Fruit fly (Drosophila melanogaster) whole organism, wandering third instar larva: ENCODE data around the gene CG32755.

ENCODE experiments used
- CG32264 ChIP-seq: fragments of 200-800 bp; sonication (Bioruptor generic); optimal IDR thresholded peaks from 2 replicates; lab custom pipeline; 2016; ENCODE audit warnings: missing biosample characterization, missing genetic modification characterization
- GATAd ChIP-seq: sonication (Bioruptor generic); optimal IDR thresholded peaks from 2 replicates; lab custom pipeline; 2016; ENCODE audit warnings: missing biosample characterization, missing genetic modification characterization
- HLH106 ChIP-seq: fragments of 200-800 bp; optimal IDR thresholded peaks from 3 replicates; lab custom pipeline; 2019; ENCODE audit warnings: missing biosample characterization, mild to moderate bottlenecking, missing genetic modification characterization, moderate library complexity
- Hnf4 ChIP-seq: fragments of 200-800 bp; sonication (Bioruptor generic); optimal IDR thresholded peaks from 2 replicates; lab custom pipeline; 2016; ENCODE audit warnings: missing biosample characterization, mild to moderate bottlenecking, missing genetic modification characterization
- Hr83 ChIP-seq: fragments of 200-300 bp; sonication (Bioruptor generic); optimal IDR thresholded peaks from 2 replicates; lab custom pipeline; 2016; ENCODE audit warnings: missing biosample characterization, mild to moderate bottlenecking, missing genetic modification characterization, moderate library complexity; ENCODE audit not compliant: poor library complexity, severe bottlenecking
- Jra ChIP-seq: sonication (Bioruptor generic); optimal IDR thresholded peaks from 2 replicates; lab custom pipeline; 2016; ENCODE audit warnings: missing biosample characterization, missing genetic modification characterization
- Myc ChIP-seq: fragments of >200 bp; optimal IDR thresholded peaks from 2 replicates; lab custom pipeline; 2017
- OdsH ChIP-seq: fragments of 200-800 bp; sonication (Bioruptor generic); optimal IDR thresholded peaks from 2 replicates; lab custom pipeline; 2016; ENCODE audit warnings: missing biosample characterization, mild to moderate bottlenecking, missing genetic modification characterization
- Sp1 ChIP-seq: fragments of 200-800 bp; sonication (Bioruptor generic); optimal IDR thresholded peaks from 3 replicates; lab custom pipeline; 2019; ENCODE audit warnings: missing biosample characterization, mild to moderate bottlenecking, missing genetic modification characterization, moderate library complexity
- brk ChIP-seq: fragments of 200-800 bp; sonication (Bioruptor generic); optimal IDR thresholded peaks from 2 replicates; lab custom pipeline; 2016; ENCODE audit warnings: missing biosample characterization, mild to moderate bottlenecking, missing genetic modification characterization
- foxo ChIP-seq, 2 experiments: fragments of 200-800 bp; sonication (Bioruptor generic); optimal IDR thresholded peaks; 2 replicates in 1 of 2; 3 replicates in 1 of 2; lab custom pipeline; 2016 to 2017; ENCODE audit warnings: missing biosample characterization in 2 of 2, missing genetic modification characterization in 2 of 2
- h ChIP-seq: fragments of 200-800 bp; sonication (Bioruptor generic); optimal IDR thresholded peaks from 3 replicates; lab custom pipeline; 2016; ENCODE audit warnings: missing biosample characterization, mild to moderate bottlenecking, missing genetic modification characterization
- psq ChIP-seq: fragments of 200-800 bp; sonication (Bioruptor generic); optimal IDR thresholded peaks from 3 replicates; lab custom pipeline; 2017; ENCODE audit warnings: missing biosample characterization, mild to moderate bottlenecking, missing genetic modification characterization, moderate library complexity
- tai ChIP-seq: sonication (Bioruptor generic); optimal IDR thresholded peaks from 2 replicates; lab custom pipeline; 2016; ENCODE audit warnings: missing biosample characterization, missing genetic modification characterization

- no peak for TF ChIP-seq Jra (GFP tag; lab: Kevin White, UChicago)
- no peak for TF ChIP-seq foxo (GFP tag; optimal IDR thresholded peaks at IDR 0.05; lab: Kevin White, UChicago)
- no peak for TF ChIP-seq Sp1 (GFP tag; lab: Kevin White, UChicago)
- no peak for TF ChIP-seq CG32264 (GFP tag; lab: Kevin White, UChicago)
- TF ChIP-seq GATAd (GFP tag; lab: Kevin White, UChicago) = no peak
- no peak for TF ChIP-seq OdsH (GFP tag; lab: Kevin White, UChicago)
- TF ChIP-seq HLH106 (tag; lab: Kevin White, UChicago) = no peak
- no peak for TF ChIP-seq h (GFP tag; lab: Kevin White, UChicago)
- TF ChIP-seq Hnf4 (GFP tag; lab: Kevin White, UChicago) = no peak
- TF ChIP-seq Myc (lab: Kevin White, UChicago) = no peak
- TF ChIP-seq tai = no peak
- TF ChIP-seq psq (GFP tag; lab: Kevin White, UChicago) = no peak
- TF ChIP-seq brk (GFP tag; lab: Kevin White, UChicago) = no peak
- TF ChIP-seq Hr83 = no peak
Measured at dm6 chrX:5987362-5987761, 37.3 kb downstream of the CG32755 start.
